Worm (Caenorhabditis elegans): ENCODE measurements around the gene str-260.
"Not testable (repeated sequence)": the region's sequence is repeated elsewhere in the genome, so short reads cannot be mapped to it uniquely, and the experiment has no call there.

The str-260 gene

ce11 chrV:3570695-3571094 is 43.7 kb downstream of the str-260 start, which contains the start of gene F40C5.2:
F40C5.2 (plus strand) TSS chrV:3570995.
- TF ChIP-seq drap-1 (GFP tag; optimal IDR thresholded peaks at IDR 0.05); blmp-1 (tag; optimal IDR thresholded peaks at IDR 0.05); nhr-237 (tag; optimal IDR thresholded peaks at IDR 0.05): not testable (repeated sequence)

DNA sequence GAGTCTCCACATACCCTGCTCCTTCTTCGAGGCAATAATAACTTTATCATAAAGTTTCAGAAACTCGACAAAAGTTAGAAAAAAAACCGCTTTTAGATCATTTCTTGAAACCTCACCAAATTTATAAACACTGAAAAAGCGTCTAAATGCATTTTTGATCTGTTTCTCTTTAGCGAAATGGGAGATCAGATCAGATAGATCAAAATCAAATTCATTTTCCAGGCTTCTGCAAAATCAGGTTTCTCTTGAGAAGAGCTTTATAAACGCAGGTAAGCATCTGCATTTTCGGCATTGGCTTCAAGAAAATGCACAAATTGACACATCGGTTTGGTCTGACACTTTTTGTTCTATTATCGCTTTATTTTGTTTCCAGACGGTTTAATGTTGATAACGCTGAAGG is 45.4 kb downstream of the str-260 start, which contains the start of gene F40C5.1:
TSS of gene F40C5.1 (plus strand) at position 301 of the 400 bp plus-strand sequence.
- not testable (repeated sequence) for TF ChIP-seq unc-39 (tag; optimal IDR thresholded peaks at IDR 0.05); mls-2 (tag; optimal IDR thresholded peaks at IDR 0.05); tbx-8 (GFP tag; optimal IDR thresholded peaks at IDR 0.05)

DNA sequence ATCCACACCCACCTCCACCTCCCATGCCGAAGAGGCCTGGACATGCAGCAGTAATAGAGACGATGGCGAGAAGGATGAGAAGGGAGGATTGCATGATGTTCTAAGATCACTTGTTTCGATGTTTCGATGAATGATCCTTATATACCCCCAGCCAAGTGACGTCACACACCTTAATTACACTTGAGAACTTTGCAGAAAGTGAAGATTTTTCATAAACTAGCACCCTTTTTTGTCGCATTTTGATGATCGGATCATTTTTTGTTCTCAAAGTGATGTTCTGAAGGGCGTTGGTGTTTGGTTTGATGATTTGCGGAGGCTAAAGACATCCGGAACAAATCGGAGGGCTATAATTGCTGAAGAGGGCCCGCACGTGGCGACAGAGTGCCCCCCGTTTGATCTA is 48.8 kb downstream of the str-260 start, which contains the start of gene grl-27:
TSS of gene grl-27 (minus strand) at position 101 of the 400 bp plus-strand sequence.
- TF ChIP-seq mab-5 (tag; optimal IDR thresholded peaks at IDR 0.05) = no peak
- TF ChIP-seq unc-120 (tag; optimal IDR thresholded peaks at IDR 0.05; ENCODE audit: poor library complexity, severe bottlenecking) = no peak
- no peak for TF ChIP-seq ham-2 (GFP tag; optimal IDR thresholded peaks at IDR 0.05)
- no peak for TF ChIP-seq lsy-2 (tag; optimal IDR thresholded peaks at IDR 0.05)
- TF ChIP-seq M03D4.4 (tag; optimal IDR thresholded peaks at IDR 0.05) = no peak
- TF ChIP-seq blmp-1 (tag; optimal IDR thresholded peaks at IDR 0.05) = no peak
- no peak for TF ChIP-seq snpc-4 (tag; optimal IDR thresholded peaks at IDR 0.05)
- no peak for TF ChIP-seq ceh-83 (GFP tag; optimal IDR thresholded peaks at IDR 0.05)
- no peak for TF ChIP-seq nhr-237 (tag; optimal IDR thresholded peaks at IDR 0.05)
- TF ChIP-seq ces-1 (GFP tag; optimal IDR thresholded peaks at IDR 0.05) = no peak

- TF ChIP-seq drap-1 (GFP tag; optimal IDR thresholded peaks at IDR 0.05) (no peak), lsy-2 (tag; optimal IDR thresholded peaks at IDR 0.05) (peak; percentile 85)
These were observed 51.8 kb downstream of the str-260 start, which contains the start of gene pygl-1 for ce11 chrV:3578813-3579212. pygl-1 (plus strand) TSS chrV:3579023.

- TF ChIP-seq mab-5 (tag; optimal IDR thresholded peaks at IDR 0.05) (no peak), nhr-2 (tag; optimal IDR thresholded peaks at IDR 0.05) (no peak), zip-8 (tag; optimal IDR thresholded peaks at IDR 0.05) (no peak)
These were observed 52.3 kb downstream of the str-260 start for ce11 chrV:3579248-3579647.

ce11 chrV:3579795-3580194 is 52.8 kb downstream of the str-260 start:
- TF ChIP-seq mls-2 (tag; optimal IDR thresholded peaks at IDR 0.05) (no peak), ceh-43 (GFP tag; optimal IDR thresholded peaks at IDR 0.05) (no peak), unc-120 (tag; optimal IDR thresholded peaks at IDR 0.05; ENCODE audit: poor library complexity, severe bottlenecking) (no peak), snpc-4 (tag; optimal IDR thresholded peaks at IDR 0.05) (no peak), mep-1 (tag; optimal IDR thresholded peaks at IDR 0.05) (no peak), lin-32 (GFP tag; optimal IDR thresholded peaks at IDR 0.05) (no peak), sem-2 (GFP tag; optimal IDR thresholded peaks at IDR 0.05) (no peak), ztf-11 (tag; optimal IDR thresholded peaks at IDR 0.05) (no peak), lsy-2 (tag; optimal IDR thresholded peaks at IDR 0.05) (peak; percentile 6), hlh-1 (tag; optimal IDR thresholded peaks at IDR 0.05) (peak; percentile 67), cnd-1 (tag; optimal IDR thresholded peaks at IDR 0.05) (no peak), ceh-39 (tag; optimal IDR thresholded peaks at IDR 0.05) (no peak), bed-3 (GFP tag; optimal IDR thresholded peaks at IDR 0.05) (no peak), ces-1 (GFP tag; optimal IDR thresholded peaks at IDR 0.05) (no peak), lin-13 (tag; optimal IDR thresholded peaks at IDR 0.05) (no peak), pha-4 (tag; optimal IDR thresholded peaks at IDR 0.05) (no peak)

Data from whole organism, mixed stage, embryonic.